Worm (Caenorhabditis elegans) whole organism, mixed stage, embryonic: ENCODE data around the gene glb-10.

Source experiments
- M03D4.4 ChIP-seq: sonication (generic microtip); optimal IDR thresholded peaks from 2 replicates; lab custom pipeline; 2017; ENCODE audit warnings: mild to moderate bottlenecking, missing genetic modification characterization, missing compliant biosample characterization
- blmp-1 ChIP-seq: fragments of 150-350 bp; optimal IDR thresholded peaks from 2 replicates; lab custom pipeline; 2014; ENCODE audit warnings: missing biosample characterization, missing genetic modification characterization
- ceh-39 ChIP-seq: fragments of 150-350 bp; optimal IDR thresholded peaks from 2 replicates; lab custom pipeline; 2014; ENCODE audit warnings: missing biosample characterization, missing genetic modification characterization
- ceh-43 ChIP-seq: fragments of 200-800 bp; sonication (Bioruptor generic); optimal IDR thresholded peaks from 2 replicates; lab custom pipeline; 2018; ENCODE audit warnings: mild to moderate bottlenecking, missing genetic modification characterization, moderate library complexity, missing compliant biosample characterization
- ceh-83 ChIP-seq: fragments of 200-800 bp; sonication (Bioruptor generic); optimal IDR thresholded peaks from 2 replicates; lab custom pipeline; 2018; ENCODE audit warnings: mild to moderate bottlenecking, missing genetic modification characterization, missing compliant biosample characterization
- ces-1 ChIP-seq: fragments of 150-350 bp; optimal IDR thresholded peaks from 2 replicates; lab custom pipeline; 2014; ENCODE audit warnings: missing biosample characterization, missing genetic modification reagents, missing genetic modification characterization
- drap-1 ChIP-seq: fragments of 200-800 bp; sonication (Bioruptor generic); optimal IDR thresholded peaks from 3 replicates; lab custom pipeline; 2018; ENCODE audit warnings: mild to moderate bottlenecking, missing genetic modification characterization, missing compliant biosample characterization
- elt-1 ChIP-seq: sonication (generic microtip); optimal IDR thresholded peaks from 2 replicates; lab custom pipeline; 2017; ENCODE audit warnings: missing genetic modification characterization, mild to moderate bottlenecking, missing compliant biosample characterization, antibody characterized with exemption, moderate library complexity, borderline replicate concordance; ENCODE audit not compliant: insufficient read depth
- elt-3 ChIP-seq: fragments of 150-350 bp; optimal IDR thresholded peaks from 2 replicates; lab custom pipeline; 2014; ENCODE audit warnings: missing biosample characterization, missing genetic modification characterization
- flh-1 ChIP-seq: fragments of 200-800 bp; sonication (Bioruptor generic); optimal IDR thresholded peaks from 2 replicates; lab custom pipeline; 2018; ENCODE audit warnings: mild to moderate bottlenecking, missing genetic modification characterization, moderate library complexity, missing compliant biosample characterization
- ham-2 ChIP-seq: fragments of 200-800 bp; sonication (Bioruptor generic); optimal IDR thresholded peaks from 2 replicates; lab custom pipeline; 2018; ENCODE audit warnings: mild to moderate bottlenecking, missing genetic modification characterization, missing compliant biosample characterization
- hlh-1 ChIP-seq: fragments of 150-350 bp; optimal IDR thresholded peaks from 2 replicates; lab custom pipeline; 2014; ENCODE audit warnings: missing biosample characterization, missing genetic modification reagents, missing genetic modification characterization
- lin-13 ChIP-seq: fragments of 150-350 bp; optimal IDR thresholded peaks from 2 replicates; lab custom pipeline; 2014; ENCODE audit warnings: missing biosample characterization, missing genetic modification characterization
- lin-32 ChIP-seq: fragments of 200-800 bp; sonication (Bioruptor generic); optimal IDR thresholded peaks from 2 replicates; lab custom pipeline; 2018; ENCODE audit warnings: mild to moderate bottlenecking, missing genetic modification characterization, missing compliant biosample characterization
- lsy-2 ChIP-seq: fragments of 150-350 bp; optimal IDR thresholded peaks from 2 replicates; lab custom pipeline; 2014; ENCODE audit warnings: missing biosample characterization, missing genetic modification characterization
- mab-5 ChIP-seq: fragments of 150-350 bp; optimal IDR thresholded peaks from 2 replicates; lab custom pipeline; 2014; ENCODE audit warnings: missing biosample characterization, missing genetic modification characterization
- mep-1 ChIP-seq: fragments of 150-350 bp; optimal IDR thresholded peaks from 2 replicates; lab custom pipeline; 2017; ENCODE audit warnings: missing biosample characterization, missing genetic modification reagents, missing genetic modification characterization, inconsistent platforms
- mls-2 ChIP-seq: sonication (generic microtip); optimal IDR thresholded peaks from 2 replicates; lab custom pipeline; 2016; ENCODE audit warnings: mild to moderate bottlenecking, missing genetic modification characterization, moderate library complexity, missing compliant biosample characterization
- nhr-12 ChIP-seq: fragments of 150-350 bp; optimal IDR thresholded peaks from 2 replicates; lab custom pipeline; 2014; ENCODE audit warnings: missing biosample characterization, missing genetic modification characterization
- nhr-2 ChIP-seq: fragments of 150-350 bp; optimal IDR thresholded peaks from 2 replicates; lab custom pipeline; 2014; ENCODE audit warnings: missing biosample characterization, missing genetic modification characterization
- nhr-237 ChIP-seq: fragments of 150-350 bp; optimal IDR thresholded peaks from 2 replicates; lab custom pipeline; 2014; ENCODE audit warnings: missing biosample characterization, missing genetic modification characterization
- nhr-28 ChIP-seq: fragments of 150-350 bp; optimal IDR thresholded peaks from 2 replicates; lab custom pipeline; 2014; ENCODE audit warnings: missing biosample characterization, missing genetic modification characterization
- nhr-76 ChIP-seq: sonication (generic microtip); optimal IDR thresholded peaks from 2 replicates; lab custom pipeline; 2017; ENCODE audit warnings: missing biosample characterization, missing genetic modification characterization
- pha-4 ChIP-seq: fragments of 150-350 bp; optimal IDR thresholded peaks from 2 replicates; lab custom pipeline; 2018; ENCODE audit warnings: missing biosample characterization, missing genetic modification reagents, missing genetic modification characterization
- sem-2 ChIP-seq: fragments of 200-800 bp; sonication (Bioruptor generic); optimal IDR thresholded peaks from 2 replicates; lab custom pipeline; 2018; ENCODE audit warnings: mild to moderate bottlenecking, missing genetic modification characterization, missing compliant biosample characterization
- snpc-4 ChIP-seq: fragments of 150-350 bp; optimal IDR thresholded peaks from 2 replicates; lab custom pipeline; 2014; ENCODE audit warnings: missing biosample characterization, missing genetic modification characterization
- sptf-1 ChIP-seq: sonication (generic microtip); optimal IDR thresholded peaks from 2 replicates; lab custom pipeline; 2017; ENCODE audit warnings: mild to moderate bottlenecking, missing genetic modification characterization, moderate library complexity, missing compliant biosample characterization
- tbx-8 ChIP-seq: fragments of 200-800 bp; sonication (Bioruptor generic); optimal IDR thresholded peaks from 2 replicates; lab custom pipeline; 2018; ENCODE audit warnings: mild to moderate bottlenecking, missing genetic modification characterization, moderate library complexity, missing compliant biosample characterization
- unc-120 ChIP-seq: sonication (generic microtip); optimal IDR thresholded peaks from 2 replicates; lab custom pipeline; 2017; ENCODE audit warnings: missing genetic modification characterization, missing compliant biosample characterization; ENCODE audit not compliant: poor library complexity, severe bottlenecking
- unc-62 ChIP-seq: fragments of 150-350 bp; optimal IDR thresholded peaks from 2 replicates; lab custom pipeline; 2014; ENCODE audit warnings: missing biosample characterization, missing genetic modification reagents, missing genetic modification characterization
- zip-8 ChIP-seq: fragments of 150-350 bp; optimal IDR thresholded peaks from 2 replicates; lab custom pipeline; 2014; ENCODE audit warnings: missing biosample characterization, missing genetic modification characterization
- ztf-11 ChIP-seq: fragments of 150-350 bp; optimal IDR thresholded peaks from 2 replicates; lab custom pipeline; 2014; ENCODE audit warnings: missing biosample characterization, missing genetic modification characterization

glb-10 gene

DNA sequence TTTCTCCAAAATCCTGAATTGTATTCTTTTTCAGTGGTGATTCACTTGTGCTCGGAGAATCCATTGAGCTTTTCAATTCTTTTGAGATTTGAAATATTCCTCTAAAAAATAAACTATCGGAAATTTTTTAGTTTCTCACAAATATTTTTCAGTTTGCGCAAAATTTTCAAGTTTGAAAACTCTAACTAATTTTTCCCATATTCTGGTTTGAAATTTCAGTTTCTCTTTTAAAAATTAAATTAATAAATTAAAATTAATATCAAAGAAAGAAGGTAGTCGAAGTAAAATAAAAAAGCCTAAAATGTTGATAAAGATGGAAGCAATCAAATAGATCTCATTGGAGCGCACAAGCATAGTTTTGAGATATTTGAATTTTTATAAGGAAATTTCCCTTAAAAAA is 42.8 kb upstream of the glb-10 start, which contains the start of gene C32D5.10:
TSS of gene C32D5.10 (minus strand) at position 101 of the 400 bp plus-strand sequence.
- TF ChIP-seq ces-1 (no peak), tbx-8 (GFP tag; lab: Kevin White, UChicago) (no peak), lsy-2 (tag; lab: Kevin White, UChicago) (no peak), blmp-1 (no peak), mab-5 (tag; lab: Kevin White, UChicago) (no peak), elt-3 (tag; lab: Kevin White, UChicago) (no peak), flh-1 (GFP tag; lab: Kevin White, UChicago) (no peak), zip-8 (tag; lab: Kevin White, UChicago) (no peak), mls-2 (no peak), ceh-83 (no peak), nhr-2 (tag; lab: Kevin White, UChicago) (no peak), mep-1 (no peak), elt-1 (tag; lab: Kevin White, UChicago) (no peak), snpc-4 (tag; lab: Kevin White, UChicago) (no peak), sem-2 (GFP tag; lab: Kevin White, UChicago) (no peak), nhr-12 (tag; lab: Kevin White, UChicago) (no peak), ham-2 (no peak), sptf-1 (tag; lab: Kevin White, UChicago) (no peak), drap-1 (GFP tag; lab: Kevin White, UChicago) (no peak), pha-4 (tag; lab: Kevin White, UChicago) (no peak)

DNA sequence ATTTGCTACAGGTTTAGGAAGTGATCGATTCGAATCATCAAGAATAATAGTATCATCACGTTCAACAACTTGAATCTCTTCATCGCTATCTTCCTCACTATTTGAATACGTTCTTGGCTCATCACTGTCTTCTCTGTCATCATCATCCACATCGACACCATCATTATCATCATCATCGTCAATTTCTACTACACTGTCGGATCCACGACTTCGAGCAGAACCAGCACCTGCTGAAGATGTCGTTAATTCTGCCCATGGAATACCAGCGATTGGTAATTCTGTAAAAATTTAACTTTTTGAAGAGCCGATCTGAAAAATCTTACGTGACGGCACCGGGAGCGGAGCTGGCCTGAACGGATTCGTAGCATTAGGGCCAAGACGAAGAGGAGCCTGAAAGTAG is 40.9 kb upstream of the glb-10 start:
- TF ChIP-seq nhr-237 (tag; lab: Kevin White, UChicago): no peak
- TF ChIP-seq nhr-2 (tag; lab: Kevin White, UChicago): no peak

DNA sequence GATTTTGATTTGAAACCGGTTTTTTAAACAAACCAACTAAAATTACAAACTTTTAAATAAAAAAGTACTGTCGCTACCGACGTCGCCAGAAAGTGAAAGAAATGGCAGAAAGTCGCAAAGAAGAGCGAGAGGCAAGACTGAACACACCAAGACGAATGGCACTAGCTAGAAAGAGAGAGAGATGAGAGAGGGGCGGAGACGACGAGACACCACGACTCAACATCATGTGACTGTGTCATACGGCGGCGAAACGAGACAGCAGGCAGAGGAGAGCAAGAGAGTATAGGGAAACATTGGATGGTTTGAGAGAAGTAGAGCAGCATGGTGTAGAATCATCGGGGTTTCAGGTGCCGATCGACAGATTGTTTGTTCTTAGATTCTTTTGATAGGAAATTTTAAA is 39.3 kb upstream of the glb-10 start:
- TF ChIP-seq snpc-4 (tag; lab: Kevin White, UChicago): no peak
- TF ChIP-seq hlh-1 (tag; lab: Kevin White, UChicago): peak; percentile 87
- TF ChIP-seq blmp-1: peak; percentile 31
- no peak for TF ChIP-seq ceh-39 (tag; lab: Kevin White, UChicago)
- no peak for TF ChIP-seq nhr-76 (tag; lab: Kevin White, UChicago)
- TF ChIP-seq unc-62 (GFP tag; lab: Kevin White, UChicago): peak; percentile 83
- peak; percentile 22 for TF ChIP-seq nhr-2 (tag; lab: Kevin White, UChicago)
- peak; percentile 25 for TF ChIP-seq ztf-11 (tag; lab: Kevin White, UChicago)
- TF ChIP-seq unc-120 (tag; lab: Kevin White, UChicago): peak; percentile 36
- peak; percentile 68 for TF ChIP-seq ham-2
- peak; percentile 29 for TF ChIP-seq nhr-237 (tag; lab: Kevin White, UChicago)
- TF ChIP-seq nhr-28 (tag; lab: Kevin White, UChicago): no peak
- peak; percentile 74 for TF ChIP-seq mep-1
- TF ChIP-seq M03D4.4 (tag; lab: Kevin White, UChicago): peak; percentile 12
- peak; percentile 4 for TF ChIP-seq lin-13 (tag; lab: Kevin White, UChicago)
- TF ChIP-seq lsy-2 (tag; lab: Kevin White, UChicago): peak; percentile 53
- TF ChIP-seq pha-4 (tag; lab: Kevin White, UChicago): peak; percentile 91

DNA sequence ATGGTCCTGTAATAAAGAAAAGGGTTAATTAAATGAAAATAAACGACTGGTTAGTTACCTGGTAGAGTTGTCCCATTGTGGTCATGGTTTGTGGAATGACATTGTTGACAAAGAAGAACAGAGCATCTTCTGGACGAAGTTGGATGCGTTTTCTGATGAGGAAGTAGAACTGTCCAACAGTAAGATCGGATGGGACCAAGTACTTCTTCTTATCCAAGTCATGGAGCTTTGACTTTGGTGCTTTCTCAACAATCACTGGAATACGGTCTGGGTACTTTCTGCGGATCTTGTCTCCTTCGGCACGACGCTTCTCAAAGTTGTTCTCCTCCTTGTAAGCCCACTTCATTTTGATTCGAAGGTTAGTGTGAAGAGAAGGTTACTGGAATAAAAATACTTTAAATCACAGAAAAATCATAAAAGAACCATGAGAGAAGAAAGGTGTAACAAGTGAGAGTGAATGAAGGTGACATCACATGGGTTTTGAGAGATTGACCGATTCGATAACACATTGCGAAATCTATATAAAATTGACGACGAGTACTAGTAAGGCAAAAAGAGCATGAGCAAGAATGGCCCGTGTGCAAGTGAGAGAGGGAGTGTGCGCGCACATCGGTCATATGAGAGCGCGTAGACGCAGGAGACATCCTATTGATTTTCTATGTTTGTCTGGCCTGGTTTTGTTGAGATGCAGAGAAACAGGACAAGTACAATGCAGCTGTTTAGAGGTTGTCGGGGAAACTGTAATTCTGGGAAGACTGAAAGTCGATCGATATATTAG is 38.4 kb upstream of the glb-10 start, which contains the start of gene lgg-1:
TSS of gene lgg-1 (minus strand) at position 379 of the 778 bp plus-strand sequence.
- TF ChIP-seq elt-1 (tag; lab: Kevin White, UChicago): peak; percentile 73
- TF ChIP-seq M03D4.4 (tag; lab: Kevin White, UChicago): no peak
- peak; percentile 47 for TF ChIP-seq lin-13 (tag; lab: Kevin White, UChicago)
- TF ChIP-seq nhr-237 (tag; lab: Kevin White, UChicago): peak; percentile 5
- TF ChIP-seq sptf-1 (tag; lab: Kevin White, UChicago): peak; percentile 35
- peak; percentile 18 for TF ChIP-seq ceh-39 (tag; lab: Kevin White, UChicago)
- no peak for TF ChIP-seq mls-2
- no peak for TF ChIP-seq nhr-2 (tag; lab: Kevin White, UChicago)
- peak; percentile 22 for TF ChIP-seq pha-4 (tag; lab: Kevin White, UChicago)
- TF ChIP-seq lin-32: peak; percentile 44
- peak; percentile 31 for TF ChIP-seq ces-1
- no peak for TF ChIP-seq ceh-43 (GFP tag; lab: Kevin White, UChicago)
- no peak for TF ChIP-seq snpc-4 (tag; lab: Kevin White, UChicago)
- no peak for TF ChIP-seq nhr-76 (tag; lab: Kevin White, UChicago)
- peak; percentile 34 for TF ChIP-seq mep-1
